Worm (Caenorhabditis elegans) whole organism, young adult: ENCODE data around the gene D1014.7.

Source experiments
- C17E4.6 ChIP-seq: fragments of 200-800 bp; sonication (Bioruptor generic); IDR thresholded peaks from 2 replicates; pipeline ENCODE4 v1.3.6; 2022; ENCODE audit warnings: missing genetic modification reagents, missing genetic modification characterization, missing compliant biosample characterization
- F39B2.1 ChIP-seq: fragments of 200-800 bp; sonication (Bioruptor generic); IDR thresholded peaks from 2 replicates; pipeline ENCODE4 v1.3.6; 2022; ENCODE audit warnings: missing genetic modification reagents, missing genetic modification characterization, missing compliant biosample characterization
- K11D2.4 ChIP-seq: fragments of 200-800 bp; sonication (Bioruptor generic); IDR thresholded peaks from 2 replicates; pipeline ENCODE4 v1.3.6; 2022; ENCODE audit warnings: missing genetic modification reagents, missing genetic modification characterization, missing compliant biosample characterization
- T07F8.4 ChIP-seq: sonication (generic microtip); optimal IDR thresholded peaks from 2 replicates; lab custom pipeline; 2016; ENCODE audit warnings: mild to moderate bottlenecking, missing genetic modification characterization, moderate library complexity, missing compliant biosample characterization
- attf-3 ChIP-seq: fragments of 200-800 bp; sonication (Bioruptor generic); conservative IDR thresholded peaks from 2 replicates; pipeline ENCODE4 v1.3.6; 2022; ENCODE audit warnings: missing genetic modification reagents, missing genetic modification characterization, missing compliant biosample characterization
- ceh-58 ChIP-seq: fragments of 200-800 bp; sonication (Bioruptor generic); IDR thresholded peaks from 2 replicates; pipeline ENCODE4 v1.3.6; 2022; ENCODE audit warnings: missing genetic modification characterization, missing compliant biosample characterization
- dox-1 ChIP-seq: fragments of 200-800 bp; sonication (Bioruptor generic); IDR thresholded peaks from 2 replicates; pipeline ENCODE4 v1.3.6; 2022; ENCODE audit warnings: missing genetic modification reagents, missing genetic modification characterization, missing compliant biosample characterization
- lin-35 ChIP-seq, 3 experiments: fragments of 150-350 bp in 2 of 3; sonication (generic microtip) in 1 of 3; optimal IDR thresholded peaks; 2 replicates each; lab custom pipeline; 2014 to 2018; ENCODE audit warnings: missing biosample characterization in 3 of 3, missing genetic modification characterization in 3 of 3, missing genetic modification reagents in 3 of 3
- lsl-1 ChIP-seq: fragments of 200-800 bp; sonication (Bioruptor generic); optimal IDR thresholded peaks from 2 replicates; lab custom pipeline; 2018; ENCODE audit warnings: mild to moderate bottlenecking, missing genetic modification characterization, moderate library complexity, missing compliant biosample characterization
- nhr-120 ChIP-seq: fragments of 200-800 bp; sonication (Bioruptor generic); IDR thresholded peaks from 2 replicates; pipeline ENCODE4 v1.3.6; 2022; ENCODE audit warnings: missing genetic modification characterization, missing compliant biosample characterization
- unc-62 ChIP-seq: fragments of 150-350 bp; optimal IDR thresholded peaks from 2 replicates; lab custom pipeline; 2014; ENCODE audit warnings: missing biosample characterization, missing genetic modification reagents, missing genetic modification characterization

ce11 chrV:8143605-8144004 lies 25.5 kb downstream of the D1014.7 start, which contains the start of gene D1014.2:
- TF ChIP-seq unc-62 (GFP tag; lab: Kevin White, UChicago) (no peak), C17E4.6 (no peak), T07F8.4 (tag; lab: Kevin White, UChicago) (no peak), lsl-1 (GFP tag; lab: Kevin White, UChicago) (no peak), lin-35 (GFP tag; optimal IDR thresholded peaks at IDR 0.05; lab: Kevin White, UChicago) (no peak), attf-3 (GFP tag; lab: Robert Waterston, UW) (no peak), ceh-58 (GFP tag; lab: Robert Waterston, UW) (no peak), F39B2.1 (GFP tag; lab: Robert Waterston, UW) (no peak), dox-1 (GFP tag; lab: Robert Waterston, UW) (no peak), nhr-120 (GFP tag; lab: Robert Waterston, UW) (no peak), K11D2.4 (GFP tag; lab: Robert Waterston, UW) (no peak)
